Worm (Caenorhabditis elegans) whole organism, late embryonic: ENCODE data around the gene wdr-5.3.
A peak's percentile ranks its signal among the peaks of the same experiment; 100 is the strongest.

Experiments used
- C08G9.2 ChIP-seq: sonication (generic microtip); optimal IDR thresholded peaks from 2 replicates; lab custom pipeline; 2016; ENCODE audit warnings: mild to moderate bottlenecking, missing genetic modification characterization, moderate library complexity, missing compliant biosample characterization
- C38D4.7 ChIP-seq: fragments of 200-800 bp; sonication (Bioruptor generic); optimal IDR thresholded peaks from 2 replicates; lab custom pipeline; 2018; ENCODE audit warnings: mild to moderate bottlenecking, missing genetic modification characterization, moderate library complexity, missing compliant biosample characterization
- Y22D7AL.16 ChIP-seq: sonication (generic microtip); optimal IDR thresholded peaks from 2 replicates; lab custom pipeline; 2016; ENCODE audit warnings: missing genetic modification characterization, missing compliant biosample characterization
- ahr-1 ChIP-seq: sonication (generic microtip); optimal IDR thresholded peaks from 2 replicates; lab custom pipeline; 2016; ENCODE audit warnings: missing genetic modification characterization, missing compliant biosample characterization
- ama-1 ChIP-seq: fragments of 150-350 bp; optimal IDR thresholded peaks from 2 replicates; lab custom pipeline; 2014
- ceh-19 ChIP-seq: fragments of 200-800 bp; sonication (Bioruptor generic); optimal IDR thresholded peaks from 2 replicates; lab custom pipeline; 2018; ENCODE audit warnings: mild to moderate bottlenecking, missing genetic modification characterization, missing compliant biosample characterization
- ceh-2 ChIP-seq: sonication (generic microtip); optimal IDR thresholded peaks from 2 replicates; lab custom pipeline; 2016; ENCODE audit warnings: missing genotype, missing genetic modification characterization, missing compliant biosample characterization
- ceh-30 ChIP-seq: fragments of 150-350 bp; optimal IDR thresholded peaks from 2 replicates; lab custom pipeline; 2014; ENCODE audit warnings: missing biosample characterization, missing genetic modification characterization
- ceh-31 ChIP-seq: sonication (generic microtip); optimal IDR thresholded peaks from 2 replicates; lab custom pipeline; 2016; ENCODE audit warnings: missing genetic modification characterization, missing compliant biosample characterization
- ceh-6 ChIP-seq: fragments of 200-800 bp; sonication (Bioruptor generic); optimal IDR thresholded peaks from 2 replicates; lab custom pipeline; 2018; ENCODE audit warnings: mild to moderate bottlenecking, missing genetic modification characterization, missing compliant biosample characterization
- ceh-9 ChIP-seq: sonication (generic microtip); optimal IDR thresholded peaks from 2 replicates; lab custom pipeline; 2016; ENCODE audit warnings: mild to moderate bottlenecking, missing genetic modification characterization, inconsistent platforms, missing compliant biosample characterization
- che-1 ChIP-seq: sonication (generic microtip); optimal IDR thresholded peaks from 2 replicates; lab custom pipeline; 2016; ENCODE audit warnings: mild to moderate bottlenecking, missing genetic modification characterization, missing compliant biosample characterization
- dmd-4 ChIP-seq: sonication (generic microtip); optimal IDR thresholded peaks from 2 replicates; lab custom pipeline; 2016; ENCODE audit warnings: borderline replicate concordance, missing genetic modification characterization, missing compliant biosample characterization
- elt-2 ChIP-seq: sonication (generic microtip); optimal IDR thresholded peaks from 2 replicates; lab custom pipeline; 2016; ENCODE audit warnings: missing genetic modification reagents, missing genetic modification characterization, missing compliant biosample characterization
- elt-4 ChIP-seq: sonication (generic microtip); optimal IDR thresholded peaks from 2 replicates; lab custom pipeline; 2016; ENCODE audit warnings: missing genetic modification characterization, missing compliant biosample characterization
- ets-4 ChIP-seq: sonication (generic microtip); optimal IDR thresholded peaks from 2 replicates; lab custom pipeline; 2016; ENCODE audit warnings: missing genetic modification characterization, missing compliant biosample characterization
- eyg-1 ChIP-seq: sonication (generic microtip); optimal IDR thresholded peaks from 2 replicates; lab custom pipeline; 2016; ENCODE audit warnings: missing genotype, missing genetic modification characterization, missing compliant biosample characterization
- fax-1 ChIP-seq: sonication (generic microtip); optimal IDR thresholded peaks from 2 replicates; lab custom pipeline; 2016; ENCODE audit warnings: missing genotype, missing genetic modification characterization, missing compliant biosample characterization
- gmeb-2 ChIP-seq: sonication (generic microtip); optimal IDR thresholded peaks from 2 replicates; lab custom pipeline; 2016; ENCODE audit warnings: missing genetic modification characterization, inconsistent platforms, missing compliant biosample characterization
- hlh-30 ChIP-seq: sonication (generic microtip); optimal IDR thresholded peaks from 2 replicates; lab custom pipeline; 2017; ENCODE audit warnings: antibody characterized with exemption, missing genetic modification characterization, missing compliant biosample characterization; ENCODE audit not compliant: insufficient read depth
- hlh-8 ChIP-seq: sonication (generic microtip); optimal IDR thresholded peaks from 2 replicates; lab custom pipeline; 2016; ENCODE audit warnings: missing genotype, missing genetic modification characterization, missing compliant biosample characterization
- lim-6 ChIP-seq: sonication (generic microtip); optimal IDR thresholded peaks from 2 replicates; lab custom pipeline; 2016; ENCODE audit warnings: missing genetic modification characterization, missing compliant biosample characterization
- madf-2 ChIP-seq: sonication (generic microtip); optimal IDR thresholded peaks from 2 replicates; lab custom pipeline; 2017; ENCODE audit warnings: missing genetic modification characterization, missing compliant biosample characterization
- npax-4 ChIP-seq: sonication (generic microtip); optimal IDR thresholded peaks from 2 replicates; lab custom pipeline; 2016; ENCODE audit warnings: missing genetic modification characterization, missing compliant biosample characterization
- odd-2 ChIP-seq: sonication (generic microtip); optimal IDR thresholded peaks from 2 replicates; lab custom pipeline; 2017; ENCODE audit warnings: antibody characterized with exemption, mild to moderate bottlenecking, missing genetic modification characterization, missing compliant biosample characterization
- pag-3 ChIP-seq: sonication (generic microtip); optimal IDR thresholded peaks from 2 replicates; lab custom pipeline; 2016; ENCODE audit warnings: missing compliant biosample characterization, missing genetic modification characterization, borderline replicate concordance
- pha-4 ChIP-seq: fragments of 150-350 bp; optimal IDR thresholded peaks from 2 replicates; lab custom pipeline; 2018; ENCODE audit warnings: missing biosample characterization, missing genetic modification reagents, missing genetic modification characterization
- pqm-1 ChIP-seq: sonication (generic microtip); optimal IDR thresholded peaks from 2 replicates; lab custom pipeline; 2016; ENCODE audit warnings: missing genetic modification characterization, missing compliant biosample characterization
- pros-1 ChIP-seq: fragments of 150-350 bp; optimal IDR thresholded peaks from 2 replicates; lab custom pipeline; 2014; ENCODE audit warnings: missing biosample characterization, missing genetic modification reagents, missing genetic modification characterization
- rnt-1 ChIP-seq: sonication (generic microtip); optimal IDR thresholded peaks from 2 replicates; lab custom pipeline; 2016; ENCODE audit warnings: missing genetic modification characterization, missing compliant biosample characterization
- sdc-2 ChIP-seq: sonication (generic microtip); optimal IDR thresholded peaks from 2 replicates; lab custom pipeline; 2016; ENCODE audit warnings: missing genotype, missing genetic modification characterization, missing compliant biosample characterization
- syd-9 ChIP-seq: sonication (generic microtip); optimal IDR thresholded peaks from 2 replicates; lab custom pipeline; 2016; ENCODE audit warnings: mild to moderate bottlenecking, missing genetic modification characterization, moderate library complexity, missing compliant biosample characterization
- tbx-2 ChIP-seq: sonication (generic microtip); optimal IDR thresholded peaks from 2 replicates; lab custom pipeline; 2016; ENCODE audit warnings: missing genetic modification characterization, missing compliant biosample characterization
- tbx-7 ChIP-seq: sonication (generic microtip); optimal IDR thresholded peaks from 2 replicates; lab custom pipeline; 2016; ENCODE audit warnings: missing genotype, missing genetic modification characterization, missing compliant biosample characterization
- unc-55 ChIP-seq: sonication (generic microtip); optimal IDR thresholded peaks from 2 replicates; lab custom pipeline; 2017; ENCODE audit warnings: missing biosample characterization, missing genetic modification reagents, missing genetic modification characterization
- zip-5 ChIP-seq: sonication (generic microtip); optimal IDR thresholded peaks from 2 replicates; lab custom pipeline; 2016; ENCODE audit warnings: missing genetic modification characterization, missing compliant biosample characterization

Gene wdr-5.3

DNA sequence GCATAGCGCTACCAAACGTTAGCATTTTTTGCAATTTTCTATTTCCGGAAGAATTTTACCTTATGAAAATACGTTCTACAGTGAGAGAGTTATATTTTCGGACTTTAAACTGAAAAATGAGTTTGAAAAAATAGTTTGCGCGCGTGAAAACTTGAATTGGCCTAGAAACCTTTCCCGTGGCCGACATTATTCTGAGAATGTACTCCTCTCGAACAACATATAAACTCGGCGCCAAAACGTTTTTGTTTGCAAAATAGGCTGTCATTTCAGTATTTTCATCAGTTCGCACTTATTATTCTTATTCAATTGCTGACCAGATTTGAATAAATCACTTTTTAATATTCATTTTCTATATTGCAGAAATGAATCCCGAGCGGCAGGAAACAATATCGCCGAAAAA, at the start of gene wdr-5.3, which contains the start of gene mre-11:
TSS of gene wdr-5.3 (plus strand) at position 361 of the 400 bp plus-strand sequence.
TSS of gene mre-11 (minus strand) at position 113 of the 400 bp plus-strand sequence.
- TF ChIP-seq pag-3, result no peak
- TF ChIP-seq odd-2, result no peak
- peak; percentile 59 for TF ChIP-seq ceh-31 (tag; lab: Kevin White, UChicago)
- no peak for TF ChIP-seq ceh-9 (tag; lab: Kevin White, UChicago)
- peak; percentile 21 for TF ChIP-seq zip-5 (tag; lab: Kevin White, UChicago)
- no peak for TF ChIP-seq elt-4
- no peak for TF ChIP-seq Y22D7AL.16 (tag; lab: Kevin White, UChicago)
- peak; percentile 34 for TF ChIP-seq tbx-7 (tag; lab: Kevin White, UChicago)
- peak; percentile 29 for TF ChIP-seq fax-1 (tag; lab: Kevin White, UChicago)
- no peak for TF ChIP-seq madf-2 (tag; lab: Kevin White, UChicago)
- TF ChIP-seq eyg-1, result no peak
- peak; percentile 53 for TF ChIP-seq ceh-2 (tag; lab: Kevin White, UChicago)
- no peak for TF ChIP-seq hlh-30 (tag; lab: Kevin White, UChicago)
- TF ChIP-seq syd-9 (tag; lab: Kevin White, UChicago), result no peak
- peak; percentile 57 for TF ChIP-seq tbx-2
- TF ChIP-seq C08G9.2 (tag; lab: Kevin White, UChicago), result peak; percentile 74
- TF ChIP-seq ets-4, result peak; percentile 28
- TF ChIP-seq, all 69 proteins: peak for 8

DNA sequence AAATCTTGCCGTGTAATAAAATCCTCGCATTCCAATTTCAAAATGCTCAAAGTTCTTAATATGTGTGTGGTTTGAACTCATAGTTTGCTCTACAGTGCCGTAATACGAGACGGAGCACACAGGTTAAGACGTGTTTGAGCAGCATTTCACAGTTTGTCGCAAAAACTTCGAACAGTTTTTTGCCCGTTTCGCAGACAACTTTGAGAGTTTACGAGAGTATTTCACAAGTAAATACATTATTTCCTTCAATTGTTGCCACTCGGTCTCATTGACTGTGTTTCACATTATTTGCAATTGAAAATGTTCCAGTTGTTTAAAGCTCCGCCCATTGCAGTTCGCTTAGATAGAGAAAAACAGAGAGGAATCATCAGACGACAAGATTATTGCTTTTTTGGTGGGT, 49.3 kb upstream of the wdr-5.3 start, which contains the start of gene F29F11.20:
TSS of gene F29F11.20 (plus strand) at position 301 of the 400 bp plus-strand sequence.
- TF ChIP-seq ama-1, result no peak
- TF ChIP-seq pha-4 (tag; lab: Kevin White, UChicago), result no peak
- no peak for TF ChIP-seq hlh-8 (tag; lab: Kevin White, UChicago)
- no peak for TF ChIP-seq ceh-19 (GFP tag; lab: Kevin White, UChicago)
- TF ChIP-seq ceh-6 (GFP tag; lab: Kevin White, UChicago), result no peak
- no peak for TF ChIP-seq ceh-9 (tag; lab: Kevin White, UChicago)
- no peak for TF ChIP-seq C08G9.2 (tag; lab: Kevin White, UChicago)
- TF ChIP-seq ahr-1 (tag; lab: Kevin White, UChicago), result no peak
- TF ChIP-seq ceh-2 (tag; lab: Kevin White, UChicago), result no peak

DNA sequence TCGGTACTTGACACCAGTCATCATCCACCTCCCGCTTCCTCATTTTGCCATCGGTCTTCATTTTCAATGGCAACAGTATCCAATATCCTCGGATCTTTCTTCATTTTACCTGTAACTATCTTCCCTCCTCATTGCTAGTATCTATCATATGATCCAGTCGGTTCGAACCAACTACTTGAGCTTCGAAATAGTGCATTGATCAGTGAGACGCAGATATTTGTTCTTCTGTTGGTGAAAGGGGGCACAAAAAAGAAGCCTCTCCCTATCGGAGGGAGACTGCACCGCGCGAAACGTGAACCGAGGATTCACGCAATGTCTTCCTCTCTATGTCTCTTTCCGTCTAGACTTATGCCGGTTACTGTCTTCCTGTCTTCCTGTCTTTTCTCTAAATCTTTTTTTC, 45.6 kb upstream of the wdr-5.3 start:
- TF ChIP-seq elt-4 (no peak), unc-55 (GFP tag; lab: Kevin White, UChicago) (no peak), fax-1 (tag; lab: Kevin White, UChicago) (no peak), ceh-2 (tag; lab: Kevin White, UChicago) (no peak), pros-1 (tag; lab: Kevin White, UChicago) (no peak), pqm-1 (tag; lab: Kevin White, UChicago) (no peak), npax-4 (tag; lab: Kevin White, UChicago) (no peak), lim-6 (tag; lab: Kevin White, UChicago) (no peak), ceh-30 (tag; lab: Kevin White, UChicago) (no peak)

DNA sequence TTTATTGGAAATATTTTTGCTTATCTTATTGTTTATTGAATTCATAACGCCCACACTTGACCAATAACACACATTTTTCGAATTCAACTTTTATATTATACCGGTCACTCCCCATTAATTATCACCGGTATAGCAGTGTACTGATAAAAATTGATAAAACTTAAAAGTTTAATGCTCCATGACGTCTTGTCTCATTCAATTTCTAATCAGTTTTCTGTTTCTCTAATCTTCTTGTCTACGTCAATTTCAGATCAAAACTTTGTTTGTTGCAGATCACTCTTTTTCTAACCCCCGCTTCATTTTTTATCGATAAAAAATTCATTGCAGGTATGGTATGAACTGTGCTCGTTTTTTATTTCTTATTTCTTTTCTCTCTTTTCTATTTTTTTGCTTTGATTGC, 43.2 kb upstream of the wdr-5.3 start:
- no peak for TF ChIP-seq ceh-2 (tag; lab: Kevin White, UChicago)
- no peak for TF ChIP-seq elt-4
- no peak for TF ChIP-seq sdc-2 (tag; lab: Kevin White, UChicago)
- TF ChIP-seq unc-55 (GFP tag; lab: Kevin White, UChicago), result no peak
- no peak for TF ChIP-seq rnt-1
- TF ChIP-seq che-1, result no peak
- TF ChIP-seq elt-2 (tag; lab: Kevin White, UChicago), result peak; percentile 84
- TF ChIP-seq gmeb-2 (tag; lab: Kevin White, UChicago), result no peak
- no peak for TF ChIP-seq ceh-19 (GFP tag; lab: Kevin White, UChicago)
- TF ChIP-seq dmd-4 (tag; lab: Kevin White, UChicago), result no peak
- no peak for TF ChIP-seq C38D4.7 (GFP tag; lab: Kevin White, UChicago)
- peak; percentile 42 for TF ChIP-seq pqm-1 (tag; lab: Kevin White, UChicago)
